Worm (Caenorhabditis elegans) whole organism, L1 larva: ENCODE results near the gene C23H3.5.
A peak's percentile ranks its signal among the peaks of the same experiment; 100 is the strongest.

Source experiments
- F16B12.6 ChIP-seq: fragments of 150-350 bp; optimal IDR thresholded peaks from 2 replicates; lab custom pipeline; 2014; ENCODE audit warnings: missing biosample characterization, missing genetic modification characterization
- Y116A8C.19 ChIP-seq: sonication (generic microtip); optimal IDR thresholded peaks from 2 replicates; lab custom pipeline; 2016; ENCODE audit warnings: missing compliant biosample characterization, missing genetic modification characterization, borderline replicate concordance
- ama-1 ChIP-seq: fragments of 150-350 bp; optimal IDR thresholded peaks from 2 replicates; lab custom pipeline; 2014
- blmp-1 ChIP-seq: fragments of 150-350 bp; optimal IDR thresholded peaks from 2 replicates; lab custom pipeline; 2014; ENCODE audit warnings: missing biosample characterization, missing genetic modification characterization
- ceh-8 ChIP-seq: fragments of 200-800 bp; sonication (Bioruptor generic); optimal IDR thresholded peaks from 2 replicates; lab custom pipeline; 2018; ENCODE audit warnings: mild to moderate bottlenecking, missing genetic modification characterization, moderate library complexity, missing compliant biosample characterization
- ceh-82 ChIP-seq, 3 experiments: fragments of 150-350 bp in 1 of 3; sonication (generic microtip) in 2 of 3; optimal IDR thresholded peaks; 2 replicates each; lab custom pipeline; 2014 to 2017; ENCODE audit warnings: missing biosample characterization in 3 of 3, missing genetic modification characterization in 3 of 3
- dpl-1 ChIP-seq, 3 experiments: fragments of 150-350 bp in 2 of 3; sonication (generic microtip) in 1 of 3; optimal IDR thresholded peaks; 2 replicates each; lab custom pipeline; 2014 to 2017; ENCODE audit warnings: missing biosample characterization in 3 of 3, missing genetic modification characterization in 3 of 3, missing genetic modification reagents in 3 of 3
- efl-1 ChIP-seq, 4 experiments: fragments of 150-350 bp; optimal IDR thresholded peaks in 3 of 4; peaks in 1 of 4; 1 replicate in 1 of 4; 2 replicates in 3 of 4; lab custom pipeline; 2014; ENCODE audit warnings: missing biosample characterization in 2 of 4, missing genetic modification characterization in 2 of 4, missing genetic modification reagents in 2 of 4
- egl-13 ChIP-seq: sonication (generic microtip); optimal IDR thresholded peaks from 2 replicates; lab custom pipeline; 2016; ENCODE audit warnings: missing genotype, missing genetic modification reagents, missing genetic modification characterization, missing compliant biosample characterization
- fkh-4 ChIP-seq: sonication (generic microtip); optimal IDR thresholded peaks from 2 replicates; lab custom pipeline; 2016; ENCODE audit warnings: missing compliant biosample characterization, missing genetic modification characterization, borderline replicate concordance
- fos-1 ChIP-seq: fragments of 150-350 bp; optimal IDR thresholded peaks from 2 replicates; lab custom pipeline; 2014; ENCODE audit warnings: missing biosample characterization, missing genetic modification characterization
- grh-1 ChIP-seq: fragments of 200-800 bp; sonication (Bioruptor generic); IDR thresholded peaks from 2 replicates; pipeline ENCODE4 v1.3.6; 2022; ENCODE audit warnings: missing genetic modification reagents, missing genetic modification characterization, missing compliant biosample characterization
- hlh-17 ChIP-seq: fragments of 200-800 bp; sonication (Bioruptor generic); optimal IDR thresholded peaks from 2 replicates; lab custom pipeline; 2018; ENCODE audit warnings: missing genetic modification characterization, mild to moderate bottlenecking, missing compliant biosample characterization, moderate library complexity, borderline replicate concordance
- hlh-4 ChIP-seq: sonication (generic microtip); optimal IDR thresholded peaks from 2 replicates; lab custom pipeline; 2016; ENCODE audit warnings: mild to moderate bottlenecking, missing genetic modification characterization, missing compliant biosample characterization
- irx-1 ChIP-seq: sonication (generic microtip); optimal IDR thresholded peaks from 2 replicates; lab custom pipeline; 2016; ENCODE audit warnings: missing genetic modification characterization, missing compliant biosample characterization
- jun-1 ChIP-seq: fragments of 150-350 bp; optimal IDR thresholded peaks from 2 replicates; lab custom pipeline; 2014; ENCODE audit warnings: missing biosample characterization, missing genetic modification reagents, missing genetic modification characterization
- lin-14 ChIP-seq: fragments of 200-800 bp; sonication (Bioruptor generic); optimal IDR thresholded peaks from 2 replicates; lab custom pipeline; 2018; ENCODE audit warnings: mild to moderate bottlenecking, missing genetic modification characterization, moderate library complexity, missing compliant biosample characterization
- lir-3 ChIP-seq: sonication (generic microtip); optimal IDR thresholded peaks from 2 replicates; lab custom pipeline; 2016; ENCODE audit warnings: mild to moderate bottlenecking, missing genetic modification characterization, moderate library complexity, missing compliant biosample characterization; ENCODE audit not compliant: poor library complexity
- lsy-2 ChIP-seq, 2 experiments: fragments of 150-350 bp; optimal IDR thresholded peaks; 2 replicates each; lab custom pipeline; 2014; ENCODE audit warnings: missing biosample characterization in 2 of 2, missing genetic modification characterization in 2 of 2
- mab-9 ChIP-seq: fragments of 200-800 bp; sonication (Bioruptor generic); IDR thresholded peaks from 2 replicates; pipeline ENCODE4 v1.3.6; 2022; ENCODE audit warnings: missing genetic modification reagents, missing genetic modification characterization, missing compliant biosample characterization
- mep-1 ChIP-seq: fragments of 150-350 bp; optimal IDR thresholded peaks from 2 replicates; lab custom pipeline; 2014; ENCODE audit warnings: missing biosample characterization, missing genetic modification characterization
- nhr-12 ChIP-seq: sonication (generic microtip); optimal IDR thresholded peaks from 2 replicates; lab custom pipeline; 2017; ENCODE audit warnings: missing biosample characterization, missing genetic modification characterization
- nhr-19 ChIP-seq: fragments of 200-800 bp; sonication (Bioruptor generic); conservative IDR thresholded peaks from 2 replicates; pipeline ENCODE4 v1.3.6; 2022; ENCODE audit warnings: missing genetic modification characterization, missing compliant biosample characterization
- nhr-20 ChIP-seq: sonication (generic microtip); optimal IDR thresholded peaks from 2 replicates; lab custom pipeline; 2016; ENCODE audit warnings: mild to moderate bottlenecking, missing genetic modification characterization, missing compliant biosample characterization
- nhr-47 ChIP-seq: sonication (generic microtip); optimal IDR thresholded peaks from 2 replicates; lab custom pipeline; 2016; ENCODE audit warnings: mild to moderate bottlenecking, missing genetic modification characterization, moderate library complexity, missing compliant biosample characterization
- pag-3 ChIP-seq: sonication (generic microtip); optimal IDR thresholded peaks from 2 replicates; lab custom pipeline; 2017; ENCODE audit warnings: missing genetic modification characterization, mild to moderate bottlenecking, missing compliant biosample characterization, antibody characterized with exemption, borderline replicate concordance; ENCODE audit not compliant: insufficient read depth
- pqm-1 ChIP-seq: sonication (generic microtip); optimal IDR thresholded peaks from 3 replicates; lab custom pipeline; 2017; ENCODE audit warnings: missing biosample characterization, missing genetic modification characterization
- skn-1 ChIP-seq: fragments of 150-350 bp; optimal IDR thresholded peaks from 2 replicates; lab custom pipeline; 2014; ENCODE audit warnings: missing biosample characterization, missing genetic modification characterization
- tbx-2 ChIP-seq: sonication (generic microtip); optimal IDR thresholded peaks from 2 replicates; lab custom pipeline; 2016; ENCODE audit warnings: missing genetic modification characterization, missing compliant biosample characterization
- tlp-1 ChIP-seq: fragments of 150-350 bp; optimal IDR thresholded peaks from 2 replicates; lab custom pipeline; 2014; ENCODE audit warnings: missing biosample characterization, missing genetic modification characterization
- unc-62 ChIP-seq: fragments of 150-350 bp; optimal IDR thresholded peaks from 2 replicates; lab custom pipeline; 2014; ENCODE audit warnings: missing biosample characterization, missing genetic modification reagents, missing genetic modification characterization
- unc-86 ChIP-seq: sonication (generic microtip); optimal IDR thresholded peaks from 2 replicates; lab custom pipeline; 2016; ENCODE audit warnings: missing genetic modification characterization, missing compliant biosample characterization
- ztf-4 ChIP-seq: fragments of 150-350 bp; optimal IDR thresholded peaks from 2 replicates; lab custom pipeline; 2014; ENCODE audit warnings: missing biosample characterization, missing genetic modification characterization

C23H3.5 gene

ce11 chrII:84134-84533 is 36.8 kb downstream of the C23H3.5 start, which contains the start of gene C50D2.6:
Gene C50D2.6 (plus strand): TSS chrII:84434.
- no peak for TF ChIP-seq unc-86 (tag; lab: Kevin White, UChicago)
- no peak for TF ChIP-seq ceh-8 (GFP tag; lab: Kevin White, UChicago)
- TF ChIP-seq grh-1 (GFP tag; lab: Robert Waterston, UW): no peak
- TF ChIP-seq dpl-1 (GFP tag; optimal IDR thresholded peaks at IDR 0.05; lab: Kevin White, UChicago): no peak
- TF ChIP-seq nhr-19 (GFP tag; lab: Robert Waterston, UW): no peak
- TF ChIP-seq fos-1 (tag; lab: Kevin White, UChicago): no peak
- TF ChIP-seq pqm-1 (tag; lab: Kevin White, UChicago): no peak
- no peak for TF ChIP-seq skn-1 (tag; lab: Kevin White, UChicago)
- no peak for TF ChIP-seq pag-3
- TF ChIP-seq nhr-20 (tag; lab: Kevin White, UChicago): no peak
- no peak for TF ChIP-seq mab-9 (GFP tag; lab: Robert Waterston, UW)
- no peak for TF ChIP-seq lir-3 (tag; lab: Kevin White, UChicago)
- no peak for TF ChIP-seq jun-1
- TF ChIP-seq tlp-1 (tag; lab: Kevin White, UChicago): no peak
- TF ChIP-seq egl-13 (tag; lab: Kevin White, UChicago): no peak
- TF ChIP-seq, all 84 proteins: peak for 0

DNA sequence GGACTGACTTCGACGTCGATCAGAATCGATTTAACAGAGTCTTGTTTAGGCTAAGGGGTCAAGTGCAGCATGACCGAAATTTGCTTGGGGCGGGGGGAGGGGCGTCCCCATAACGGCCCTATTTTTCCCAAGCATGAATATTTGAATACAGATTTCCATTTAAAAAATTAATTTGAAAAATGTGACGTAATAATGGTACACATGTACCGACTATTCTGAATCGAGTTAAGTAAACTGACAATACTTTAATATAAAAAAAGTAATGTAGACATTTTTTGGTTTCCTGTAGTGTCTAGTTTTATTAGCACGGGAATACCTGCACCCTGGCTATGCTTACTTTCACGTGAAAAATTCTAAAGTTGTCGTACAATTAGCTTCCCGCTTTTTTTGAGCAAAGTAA is 39.4 kb downstream of the C23H3.5 start:
- TF ChIP-seq efl-1 (optimal IDR thresholded peaks at IDR 0.05; lab: Kevin White, UChicago) (no peak), efl-1 (GFP tag; optimal IDR thresholded peaks at IDR 0.05 in 1 of 2; lab: Kevin White, UChicago) (peak in 1 of 2 experiments; percentile 59), ztf-4 (tag; lab: Kevin White, UChicago) (no peak)

DNA sequence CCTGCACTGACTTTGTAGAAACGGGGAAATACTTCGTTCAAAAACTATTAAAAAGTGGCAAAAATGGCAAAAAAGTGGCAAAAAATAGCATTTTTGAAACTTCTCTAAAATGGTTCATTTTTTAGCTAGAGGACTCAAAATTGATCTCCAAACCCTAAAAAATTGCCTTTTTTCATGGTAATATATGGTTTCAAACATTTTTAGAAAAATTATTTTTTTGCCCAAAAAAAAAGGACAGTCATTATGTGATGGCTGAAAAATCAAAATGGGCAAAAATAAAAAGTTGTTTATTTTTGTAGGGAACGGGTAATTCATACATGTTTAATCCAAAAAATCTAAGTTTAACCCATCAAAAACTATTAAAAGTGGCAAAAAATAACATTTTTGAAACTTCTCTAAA is 40.6 kb downstream of the C23H3.5 start:
- no peak for TF ChIP-seq irx-1 (tag; lab: Kevin White, UChicago)
- TF ChIP-seq lin-14 (GFP tag; lab: Kevin White, UChicago): no peak
- TF ChIP-seq ama-1: no peak
- no peak for TF ChIP-seq lsy-2 (tag; optimal IDR thresholded peaks at IDR 0.05; lab: Kevin White, UChicago)
- no peak for TF ChIP-seq lir-3 (tag; lab: Kevin White, UChicago)
- no peak for TF ChIP-seq fkh-4 (tag; lab: Kevin White, UChicago)
- no peak for TF ChIP-seq grh-1 (GFP tag; lab: Robert Waterston, UW)
- no peak for TF ChIP-seq Y116A8C.19 (tag; lab: Kevin White, UChicago)

ce11 chrII:91419-91818 is 44.0 kb downstream of the C23H3.5 start, which contains the start of gene mcat-1:
Gene mcat-1 (minus strand): TSS chrII:91519.
- no peak for TF ChIP-seq nhr-12 (tag; lab: Kevin White, UChicago)
- no peak for TF ChIP-seq egl-13 (tag; lab: Kevin White, UChicago)
- no peak for TF ChIP-seq tbx-2 (tag; lab: Kevin White, UChicago)
- TF ChIP-seq mep-1 (tag; lab: Kevin White, UChicago): no peak
- TF ChIP-seq tlp-1 (tag; lab: Kevin White, UChicago): no peak
- no peak for TF ChIP-seq ceh-82 (tag; optimal IDR thresholded peaks at IDR 0.05; lab: Kevin White, UChicago)
- no peak for TF ChIP-seq unc-86 (tag; lab: Kevin White, UChicago)
- TF ChIP-seq jun-1: no peak
- TF ChIP-seq F16B12.6 (tag; lab: Kevin White, UChicago): no peak
- TF ChIP-seq unc-62 (GFP tag; lab: Kevin White, UChicago): no peak
- no peak for TF ChIP-seq hlh-4 (tag; lab: Kevin White, UChicago)
- TF ChIP-seq hlh-17 (GFP tag; lab: Kevin White, UChicago): no peak
- TF ChIP-seq lsy-2 (tag; optimal IDR thresholded peaks at IDR 0.05; lab: Kevin White, UChicago): no peak
- no peak for TF ChIP-seq nhr-47 (tag; lab: Kevin White, UChicago)
- TF ChIP-seq skn-1 (tag; lab: Kevin White, UChicago): no peak
- no peak for TF ChIP-seq blmp-1 (tag; lab: Kevin White, UChicago)
